Fruit fly (Drosophila melanogaster): ENCODE results near the gene HemK1.

HemK1 gene

dm6 chr2L:6467509-6467908 is at the start of gene HemK1:
Gene HemK1, minus strand, starts transcription at chr2L:6467698.
- TF ChIP-seq CTCF (optimal IDR thresholded peaks at IDR 0.05): peak in 1 of 2 experiments; percentile 24
- no peak for TF ChIP-seq CG8478 (optimal IDR thresholded peaks at IDR 0.05)

DNA sequence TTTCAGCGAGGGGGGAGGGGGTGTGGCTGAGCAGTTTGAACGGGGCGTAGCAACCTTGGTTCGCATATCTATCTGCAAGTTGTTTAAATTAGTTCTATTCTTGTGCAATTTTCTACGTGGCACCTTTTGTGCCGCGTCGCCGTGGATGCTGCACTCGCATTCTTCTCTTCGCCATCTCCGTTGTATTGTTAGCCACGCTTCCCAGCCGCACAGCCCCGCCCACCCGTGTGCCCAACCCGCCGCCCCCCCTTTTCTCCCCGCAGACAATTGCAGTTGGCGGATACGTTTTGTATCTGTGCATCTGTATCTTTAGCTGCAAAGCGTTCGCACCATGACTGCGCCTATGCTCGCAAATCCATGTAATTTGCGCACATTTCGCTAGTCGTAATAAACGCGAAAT is 46.5 kb upstream of the HemK1 start:
- TF ChIP-seq CTCF (optimal IDR thresholded peaks at IDR 0.05) (no peak), CG8478 (optimal IDR thresholded peaks at IDR 0.05) (no peak)

DNA sequence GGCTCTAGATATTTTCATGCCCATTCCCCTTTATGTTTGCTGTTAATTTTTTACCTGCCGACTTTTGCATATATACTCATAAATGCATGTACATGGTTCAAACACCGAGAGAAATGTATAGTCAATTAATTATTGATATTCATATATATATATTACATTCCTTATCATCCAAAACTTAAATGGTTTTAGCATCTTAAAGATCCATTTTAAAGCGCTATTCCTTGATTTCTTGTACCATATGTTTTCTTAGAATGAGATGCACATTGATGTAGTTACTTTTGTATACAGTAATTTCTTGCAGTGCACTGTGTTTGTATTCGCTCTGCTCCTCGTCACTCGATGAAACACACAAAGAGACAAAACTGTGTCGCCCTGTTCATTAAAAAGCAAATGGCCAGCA is 41.2 kb upstream of the HemK1 start:
- TF ChIP-seq CG8478 (optimal IDR thresholded peaks at IDR 0.05) (no peak), CTCF (optimal IDR thresholded peaks at IDR 0.05) (no peak)

dm6 chr2L:6503724-6504037 is 36.2 kb upstream of the HemK1 start:
- TF ChIP-seq CTCF (optimal IDR thresholded peaks at IDR 0.05): no peak
- no peak for TF ChIP-seq CG8478 (optimal IDR thresholded peaks at IDR 0.05)

DNA sequence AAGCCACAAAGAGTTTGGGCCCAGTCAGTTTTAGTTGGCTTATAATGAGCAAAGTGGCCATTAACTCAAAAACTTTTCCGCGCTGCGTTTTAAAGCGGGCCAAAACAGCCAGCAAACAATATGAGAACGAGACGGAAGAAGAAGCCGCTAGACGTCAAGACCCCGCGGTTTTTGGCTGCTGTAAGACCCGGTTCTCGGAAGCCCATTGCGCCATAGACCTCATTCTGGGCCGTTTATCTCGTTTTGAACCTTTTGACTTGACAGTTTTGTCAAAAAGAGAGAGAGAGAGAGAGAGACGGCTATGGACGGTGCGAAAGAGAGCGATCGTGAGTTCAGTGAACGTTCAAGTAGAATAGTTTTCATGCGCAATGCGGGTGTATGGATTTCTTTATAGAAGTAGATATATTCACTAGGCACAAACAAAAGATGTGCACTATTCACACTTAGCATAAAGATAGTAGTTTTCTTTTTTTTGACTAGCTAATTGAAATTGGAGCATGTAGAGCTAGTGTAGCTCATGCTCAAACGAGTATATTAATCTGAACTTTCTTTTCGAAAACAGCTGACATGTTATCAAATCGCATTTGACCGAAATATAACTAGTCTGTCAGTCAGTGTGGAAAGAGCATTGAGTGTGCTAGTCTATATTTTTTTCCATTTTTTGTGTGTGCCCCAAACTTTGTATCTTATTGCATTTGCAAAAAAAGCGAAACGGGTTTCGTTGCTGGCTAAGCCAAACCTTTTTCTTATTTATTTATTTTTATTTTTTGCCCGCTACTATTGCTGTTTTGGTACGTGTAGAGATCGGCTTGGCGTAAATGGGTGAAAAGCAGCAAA is 35.6 kb upstream of the HemK1 start:
- TF ChIP-seq CG8478 (optimal IDR thresholded peaks at IDR 0.05) (no peak), CTCF (optimal IDR thresholded peaks at IDR 0.05) (no peak)

DNA sequence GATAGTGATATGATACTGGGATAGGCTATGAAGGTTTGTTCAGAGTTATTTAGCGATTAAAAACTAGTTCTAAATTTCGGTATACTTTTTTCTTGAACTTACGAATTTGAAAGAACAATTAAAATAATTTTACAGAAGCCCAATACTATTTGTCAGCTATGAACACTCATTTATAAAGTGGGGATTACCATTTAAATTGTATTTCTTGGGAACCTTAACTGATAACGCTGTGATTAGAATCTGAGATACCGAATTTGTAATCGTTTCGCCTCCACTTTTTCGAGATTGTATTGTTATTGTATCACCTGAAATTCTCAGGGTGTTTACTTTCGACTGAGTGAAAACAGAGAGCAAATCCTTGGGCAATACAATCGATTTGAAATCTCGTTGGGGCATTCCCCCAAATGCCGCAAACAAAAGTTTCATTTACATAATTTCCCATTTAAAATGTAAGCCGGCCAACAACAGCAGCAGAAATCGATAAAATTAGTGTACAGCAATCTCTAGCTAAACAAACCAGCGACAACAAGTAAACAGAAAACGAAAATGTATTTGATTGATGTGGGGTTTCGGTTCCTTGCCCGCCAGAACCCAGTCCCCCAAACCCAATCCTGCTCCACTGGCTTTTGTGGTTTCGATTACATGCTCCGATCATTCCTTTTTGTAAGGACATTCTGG is 33.3 kb upstream of the HemK1 start:
- no peak for TF ChIP-seq CTCF (optimal IDR thresholded peaks at IDR 0.05)
- no peak for TF ChIP-seq CG8478 (optimal IDR thresholded peaks at IDR 0.05)

- TF ChIP-seq CTCF (optimal IDR thresholded peaks at IDR 0.05) (peak; percentile 26 to 60), CG8478 (optimal IDR thresholded peaks at IDR 0.05) (no peak)
Observed at dm6 chr2L:6498448-6498847, 30.9 kb upstream of the HemK1 start, which contains the start of gene CG31637. Gene CG31637, plus strand, starts transcription at chr2L:6498647.

DNA sequence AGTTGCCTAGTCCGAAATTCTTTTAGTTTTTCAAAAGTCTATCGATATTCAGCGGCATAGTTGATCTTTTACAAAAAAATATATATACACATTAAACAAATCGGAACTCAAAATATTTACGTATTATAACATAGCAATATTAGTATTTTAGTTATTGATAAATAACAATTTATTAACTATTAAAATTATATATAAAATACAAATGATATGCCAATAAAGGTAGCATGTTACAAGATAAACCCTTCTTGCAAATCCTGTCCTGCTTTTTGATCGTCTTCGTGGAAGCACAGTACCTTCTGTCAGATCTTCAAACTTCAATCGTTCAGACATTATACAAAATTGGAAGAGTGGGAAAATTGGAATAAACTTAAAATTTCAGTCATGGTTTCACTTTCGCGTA is 29.3 kb upstream of the HemK1 start, which contains the start of gene CG9550:
TSS of gene CG9550 (plus strand) at position 301 of the 400 bp plus-strand sequence.
- no peak for TF ChIP-seq CG8478 (optimal IDR thresholded peaks at IDR 0.05)
- TF ChIP-seq CTCF (optimal IDR thresholded peaks at IDR 0.05): no peak

DNA sequence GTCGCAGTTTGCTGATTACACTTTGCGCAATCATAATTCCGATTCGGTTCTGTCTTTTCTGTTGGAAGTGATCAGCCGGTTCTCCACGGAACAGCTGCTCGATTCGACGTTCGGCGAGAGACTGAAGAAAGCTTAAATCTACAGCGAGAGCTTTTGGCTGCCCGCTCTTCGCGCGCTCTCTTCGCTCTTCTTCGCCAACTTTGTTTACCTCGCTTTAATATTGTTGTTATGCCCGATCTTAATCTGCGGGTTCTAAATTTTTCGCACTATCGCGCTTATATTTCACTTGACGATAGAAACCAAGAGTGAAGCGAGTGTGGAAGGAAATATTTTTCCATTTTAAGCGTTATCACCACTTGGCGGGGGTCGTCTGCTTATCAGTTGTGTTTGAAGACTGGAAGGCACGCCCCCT is 26.9 kb upstream of the HemK1 start, which contains the start of gene CG9547:
TSS of gene CG9547 (minus strand) at position 128 of the 412 bp plus-strand sequence.
- TF ChIP-seq CG8478 (optimal IDR thresholded peaks at IDR 0.05): no peak
- TF ChIP-seq CTCF (optimal IDR thresholded peaks at IDR 0.05): no peak

DNA sequence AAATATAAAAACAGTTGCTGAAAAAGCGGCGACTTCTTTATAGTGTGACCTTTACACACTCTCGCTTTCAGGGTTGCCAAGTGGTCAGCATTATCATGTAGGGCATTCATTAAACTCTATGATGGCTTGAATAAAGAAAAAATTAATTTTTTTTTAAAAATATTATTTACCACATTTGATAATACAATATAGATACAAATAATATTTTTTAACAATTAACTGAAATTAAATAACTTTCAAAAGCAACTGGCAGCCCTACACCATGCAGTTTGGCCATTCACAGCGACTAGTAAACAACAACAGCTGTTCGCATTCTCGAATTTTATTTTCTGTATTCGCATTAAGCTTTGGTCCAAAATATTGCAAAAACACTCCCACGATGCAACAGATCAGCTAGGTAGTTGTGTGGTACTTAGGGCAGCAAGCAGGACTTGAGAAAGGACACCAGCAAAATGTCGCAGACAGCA is 23.3 kb upstream of the HemK1 start, which contains the start of the genes Phf5a and CG31638:
TSS of gene Phf5a (minus strand) at position 61 of the 467 bp plus-strand sequence.
TSS of gene CG31638 (plus strand) at position 279 of the 467 bp plus-strand sequence.
- TF ChIP-seq CG8478 (optimal IDR thresholded peaks at IDR 0.05) (no peak), CTCF (optimal IDR thresholded peaks at IDR 0.05) (no peak)

dm6 chr2L:6488676-6489140 is 21.2 kb upstream of the HemK1 start, which contains the start of the genes KFase and epsilonCOP:
Gene KFase, minus strand, starts transcription at chr2L:6488756.
Gene epsilonCOP, plus strand, starts transcription at chr2L:6489090.
- peak in 1 of 2 experiments; percentile 27 for TF ChIP-seq CTCF (optimal IDR thresholded peaks at IDR 0.05)
- no peak for TF ChIP-seq CG8478 (optimal IDR thresholded peaks at IDR 0.05)

DNA sequence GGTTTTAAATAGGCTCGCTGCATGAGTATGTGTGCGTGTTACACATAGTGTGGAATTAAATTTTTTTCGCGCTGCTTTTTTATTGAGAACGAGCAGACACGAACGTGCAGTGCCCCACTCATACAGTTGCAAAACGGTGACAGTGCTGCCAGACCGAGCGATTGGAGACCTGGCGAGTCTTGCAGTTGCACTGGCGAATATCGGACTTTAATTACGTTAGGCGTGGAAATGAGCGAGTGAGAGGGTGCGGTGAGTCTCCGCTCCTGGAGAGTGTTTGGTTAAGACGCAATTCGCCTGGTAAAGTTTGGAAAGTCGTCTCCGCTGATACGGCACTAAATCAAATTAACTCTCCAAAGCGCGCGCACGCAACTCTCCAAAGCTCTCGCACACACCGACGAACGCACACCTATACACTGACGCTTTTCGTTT is 13.8 kb upstream of the HemK1 start:
- no peak for TF ChIP-seq CTCF (optimal IDR thresholded peaks at IDR 0.05)
- no peak for TF ChIP-seq CG8478 (optimal IDR thresholded peaks at IDR 0.05)

- TF ChIP-seq CTCF (optimal IDR thresholded peaks at IDR 0.05) (no peak), CG8478 (optimal IDR thresholded peaks at IDR 0.05) (no peak)
Observed at dm6 chr2L:6480212-6480994, 12.9 kb upstream of the HemK1 start, which contains the start of the genes Sec61alpha and Daxx. Gene Sec61alpha, minus strand, starts transcription at chr2L:6480575. Gene Daxx, plus strand, starts transcription at chr2L:6480929.

DNA sequence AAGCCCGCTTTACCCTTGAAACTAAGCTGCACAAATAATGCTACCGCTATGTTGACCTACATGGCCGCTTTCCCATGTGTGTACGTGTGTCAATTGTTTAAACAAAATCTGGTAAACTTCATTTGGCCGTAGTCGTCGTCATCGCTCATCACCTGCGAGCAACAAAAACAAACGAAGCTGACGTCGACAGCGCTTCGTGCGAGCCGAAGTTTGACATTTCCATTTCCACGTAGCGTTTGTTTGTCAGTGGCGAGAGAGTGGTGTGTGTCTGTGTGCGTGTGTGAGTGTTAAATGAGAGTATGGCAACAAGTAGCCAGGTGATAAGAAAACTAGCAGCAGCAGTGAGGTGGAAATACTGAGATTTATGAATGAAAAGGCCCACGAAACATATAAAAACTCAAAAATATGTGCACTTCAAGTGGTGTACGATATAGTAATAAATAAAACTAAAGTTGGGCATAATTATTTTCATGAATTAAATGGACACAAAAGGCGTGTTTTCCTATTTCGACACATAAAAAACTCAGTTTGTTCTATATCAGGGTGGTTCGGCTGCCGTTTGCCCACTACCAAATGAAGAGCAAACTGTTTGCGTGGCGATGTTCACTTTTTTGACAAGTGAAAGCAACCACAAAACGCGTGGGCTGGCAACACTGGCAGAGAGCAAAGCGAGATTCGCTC is 11.9 kb upstream of the HemK1 start:
- no peak for TF ChIP-seq CTCF (optimal IDR thresholded peaks at IDR 0.05)

All from S2 (cell line).